Fruit fly (Drosophila melanogaster) whole organism, embryonic: ENCODE data around the gene Ssu72.

Source experiments
- Atf6 ChIP-seq: fragments of 200-800 bp; sonication (Bioruptor generic); IDR thresholded peaks from 2 replicates; pipeline ENCODE4 v1.3.6; 2022; ENCODE audit warnings: missing biosample characterization, missing genetic modification characterization
- CG11093 ChIP-seq: fragments of 200-800 bp; sonication (Bioruptor generic); IDR thresholded peaks from 3 replicates; pipeline ENCODE4 v1.3.6; 2022; ENCODE audit warnings: missing biosample characterization, missing genetic modification characterization
- CG12659 ChIP-seq: fragments of 200-800 bp; sonication (Bioruptor generic); optimal IDR thresholded peaks from 3 replicates; lab custom pipeline; 2017; ENCODE audit warnings: mild to moderate bottlenecking, missing biosample characterization, missing genetic modification reagents, missing genetic modification characterization
- CG13624 ChIP-seq: fragments of 200-800 bp; sonication (Bioruptor generic); optimal IDR thresholded peaks from 2 replicates; lab custom pipeline; 2016; ENCODE audit warnings: missing biosample characterization, missing genetic modification characterization
- CG14050 ChIP-seq: fragments of 200-800 bp; sonication (Bioruptor generic); IDR thresholded peaks from 3 replicates; pipeline ENCODE4 v1.3.6; 2022; ENCODE audit warnings: missing biosample characterization, missing genetic modification characterization
- CG14441 ChIP-seq: fragments of 200-800 bp; sonication (Bioruptor generic); IDR thresholded peaks from 2 replicates; pipeline ENCODE4 v1.3.6; 2022; ENCODE audit warnings: missing biosample characterization, missing genetic modification characterization
- CG1603 ChIP-seq: fragments of 200-800 bp; sonication (Bioruptor generic); optimal IDR thresholded peaks from 2 replicates; lab custom pipeline; 2019; ENCODE audit warnings: missing biosample characterization, mild to moderate bottlenecking, missing genetic modification characterization, moderate library complexity
- CG17361 ChIP-seq: fragments of 200-800 bp; sonication (Bioruptor generic); IDR thresholded peaks from 3 replicates; pipeline ENCODE4 v1.3.6; 2022; ENCODE audit warnings: missing biosample characterization, missing genetic modification characterization
- CG18011 ChIP-seq: fragments of 200-800 bp; sonication (Bioruptor generic); optimal IDR thresholded peaks from 2 replicates; lab custom pipeline; 2017; ENCODE audit warnings: missing biosample characterization, missing genetic modification characterization, mild to moderate bottlenecking, moderate library complexity, missing genotype
- CG1832 ChIP-seq: fragments of 200-800 bp; sonication (Bioruptor generic); optimal IDR thresholded peaks from 2 replicates; lab custom pipeline; 2017; ENCODE audit warnings: missing biosample characterization, mild to moderate bottlenecking, missing genetic modification characterization, inconsistent platforms
- CG2120 ChIP-seq: fragments of 200-800 bp; sonication (Bioruptor generic); optimal IDR thresholded peaks from 3 replicates; lab custom pipeline; 2016; ENCODE audit warnings: missing biosample characterization, missing genetic modification characterization
- CG2199 ChIP-seq: fragments of 200-800 bp; sonication (Bioruptor generic); IDR thresholded peaks from 3 replicates; pipeline ENCODE4 v1.3.6; 2022; ENCODE audit warnings: missing biosample characterization, missing genetic modification characterization
- CG2712 ChIP-seq: fragments of 200-800 bp; optimal IDR thresholded peaks from 3 replicates; lab custom pipeline; 2019; ENCODE audit warnings: missing biosample characterization, mild to moderate bottlenecking, missing genetic modification characterization, moderate library complexity
- CG32767 ChIP-seq: fragments of 200-800 bp; sonication (Bioruptor generic); IDR thresholded peaks from 2 replicates; pipeline ENCODE4 v1.3.6; 2022; ENCODE audit warnings: missing biosample characterization, missing genetic modification characterization
- CG34224 ChIP-seq: fragments of 200-800 bp; sonication (Bioruptor generic); IDR thresholded peaks from 3 replicates; pipeline ENCODE4 v1.3.6; 2022; ENCODE audit warnings: missing biosample characterization, missing genetic modification characterization; ENCODE audit not compliant: partially characterized antibody
- CG34422 ChIP-seq: fragments of 200-800 bp; sonication (Bioruptor generic); IDR thresholded peaks from 3 replicates; pipeline ENCODE4 v1.3.6; 2022; ENCODE audit warnings: missing biosample characterization, missing genetic modification characterization
- CG4282 ChIP-seq: fragments of 200-800 bp; sonication (Bioruptor generic); optimal IDR thresholded peaks from 2 replicates; lab custom pipeline; 2016; ENCODE audit warnings: missing biosample characterization, missing genetic modification characterization
- CG4424 ChIP-seq: fragments of 200-800 bp; sonication (Bioruptor generic); optimal IDR thresholded peaks from 3 replicates; lab custom pipeline; 2016; ENCODE audit warnings: missing biosample characterization, missing genetic modification characterization
- CG6654 ChIP-seq: fragments of 200-800 bp; sonication (Bioruptor generic); optimal IDR thresholded peaks from 2 replicates; lab custom pipeline; 2017; ENCODE audit warnings: missing biosample characterization, mild to moderate bottlenecking, missing genetic modification characterization
- CG8290 ChIP-seq, 3 experiments: fragments of 200-800 bp; sonication (Bioruptor generic); optimal IDR thresholded peaks; 2 replicates each; lab custom pipeline; 2016 to 2019; ENCODE audit warnings: missing biosample characterization in 3 of 3, missing genetic modification characterization in 3 of 3, mild to moderate bottlenecking in 2 of 3, moderate library complexity in 1 of 3
- CG8359 ChIP-seq: fragments of 200-800 bp; sonication (Bioruptor generic); optimal IDR thresholded peaks from 2 replicates; lab custom pipeline; 2017; ENCODE audit warnings: missing biosample characterization, mild to moderate bottlenecking, missing genetic modification characterization, borderline replicate concordance
- CG8924 ChIP-seq: fragments of 200-800 bp; optimal IDR thresholded peaks from 3 replicates; lab custom pipeline; 2019; ENCODE audit warnings: missing biosample characterization, mild to moderate bottlenecking, missing genetic modification characterization, moderate library complexity
- CG9215 ChIP-seq: fragments of 200-800 bp; sonication (Bioruptor generic); IDR thresholded peaks from 2 replicates; pipeline ENCODE4 v1.3.6; 2022; ENCODE audit warnings: missing biosample characterization, missing genetic modification characterization
- CkIIα-i1 ChIP-seq: fragments of 200-800 bp; sonication (Bioruptor generic); IDR thresholded peaks from 2 replicates; pipeline ENCODE4 v1.3.6; 2022; ENCODE audit warnings: missing biosample characterization, missing genetic modification characterization
- Dbx ChIP-seq: fragments of 200-800 bp; sonication (Bioruptor generic); IDR thresholded peaks from 3 replicates; pipeline ENCODE4 v1.3.6; 2022; ENCODE audit warnings: missing biosample characterization, missing genetic modification characterization
- GATAe ChIP-seq: fragments of 200-800 bp; sonication (Bioruptor generic); conservative IDR thresholded peaks from 2 replicates; pipeline ENCODE4 v1.3.6; 2022; ENCODE audit warnings: missing biosample characterization, missing genetic modification characterization
- H2.0 ChIP-seq: fragments of 200-800 bp; sonication (Bioruptor generic); IDR thresholded peaks from 2 replicates; pipeline ENCODE4 v1.3.6; 2022; ENCODE audit warnings: missing biosample characterization, missing genetic modification characterization
- Nf-YC ChIP-seq: fragments of 200-800 bp; optimal IDR thresholded peaks from 3 replicates; lab custom pipeline; 2019; ENCODE audit warnings: missing biosample characterization, mild to moderate bottlenecking, missing genetic modification characterization, moderate library complexity
- Pdp1 ChIP-seq, 2 experiments: fragments of 200-800 bp; sonication (Bioruptor generic); optimal IDR thresholded peaks; 3 replicates each; lab custom pipeline; 2016; ENCODE audit warnings: missing biosample characterization in 2 of 2, missing genetic modification characterization in 2 of 2, mild to moderate bottlenecking in 1 of 2, moderate library complexity in 1 of 2
- Sox102F ChIP-seq: fragments of 200-800 bp; sonication (Bioruptor generic); optimal IDR thresholded peaks from 2 replicates; lab custom pipeline; 2018; ENCODE audit warnings: missing biosample characterization, mild to moderate bottlenecking, missing genetic modification characterization, moderate library complexity
- Vsx1 ChIP-seq: fragments of 200-800 bp; sonication (Bioruptor generic); optimal IDR thresholded peaks from 2 replicates; lab custom pipeline; 2017; ENCODE audit warnings: missing biosample characterization, mild to moderate bottlenecking, missing genetic modification characterization, missing genetic modification reagents
- ac ChIP-seq: fragments of 200-800 bp; sonication (Bioruptor generic); optimal IDR thresholded peaks from 3 replicates; lab custom pipeline; 2017; ENCODE audit warnings: missing biosample characterization, mild to moderate bottlenecking, missing genetic modification characterization
- ato ChIP-seq: fragments of 200-800 bp; sonication (Bioruptor generic); IDR thresholded peaks from 2 replicates; pipeline ENCODE4 v1.3.6; 2022; ENCODE audit warnings: missing biosample characterization, missing genetic modification characterization; ENCODE audit not compliant: partially characterized antibody
- bab2 ChIP-seq: fragments of 200-800 bp; sonication (Bioruptor generic); optimal IDR thresholded peaks from 2 replicates; lab custom pipeline; 2016; ENCODE audit warnings: missing biosample characterization, missing genetic modification characterization
- caup ChIP-seq: fragments of 200-800 bp; sonication (Bioruptor generic); optimal IDR thresholded peaks from 3 replicates; lab custom pipeline; 2017; ENCODE audit warnings: missing biosample characterization, mild to moderate bottlenecking, missing genetic modification characterization, moderate library complexity; ENCODE audit not compliant: severe bottlenecking
- da ChIP-seq: fragments of 200-800 bp; sonication (Bioruptor generic); optimal IDR thresholded peaks from 2 replicates; lab custom pipeline; 2016; ENCODE audit warnings: missing biosample characterization, missing genetic modification characterization
- disco-r ChIP-seq: fragments of 200-800 bp; sonication (Bioruptor generic); optimal IDR thresholded peaks from 2 replicates; lab custom pipeline; 2016; ENCODE audit warnings: missing biosample characterization, missing genetic modification characterization
- dpn ChIP-seq, 2 experiments: fragments of 200-800 bp; sonication (Bioruptor generic); optimal IDR thresholded peaks; 3 replicates each; lab custom pipeline; 2016; ENCODE audit warnings: missing biosample characterization in 2 of 2, missing genetic modification characterization in 2 of 2
- ham ChIP-seq: fragments of 200-800 bp; sonication (Bioruptor generic); IDR thresholded peaks from 2 replicates; pipeline ENCODE4 v1.3.6; 2022; ENCODE audit warnings: missing biosample characterization, missing genetic modification characterization
- jing ChIP-seq: fragments of 200-800 bp; sonication (Bioruptor generic); optimal IDR thresholded peaks from 2 replicates; lab custom pipeline; 2018; ENCODE audit warnings: missing biosample characterization, mild to moderate bottlenecking, missing genetic modification characterization
- jumu ChIP-seq: fragments of 200-800 bp; sonication (Bioruptor generic); optimal IDR thresholded peaks from 3 replicates; lab custom pipeline; 2016; ENCODE audit warnings: missing biosample characterization, missing genetic modification characterization
- lilli ChIP-seq: fragments of 200-800 bp; sonication (Bioruptor generic); optimal IDR thresholded peaks from 3 replicates; lab custom pipeline; 2016; ENCODE audit warnings: missing biosample characterization, missing genetic modification characterization
- mirr ChIP-seq: fragments of 200-800 bp; sonication (Bioruptor generic); optimal IDR thresholded peaks from 3 replicates; lab custom pipeline; 2018; ENCODE audit warnings: missing biosample characterization, mild to moderate bottlenecking, missing genetic modification characterization
- sim ChIP-seq: fragments of 200-800 bp; sonication (Bioruptor generic); IDR thresholded peaks from 2 replicates; pipeline ENCODE4 v1.3.6; 2022; ENCODE audit warnings: missing biosample characterization, missing genetic modification characterization
- sima ChIP-seq: fragments of 200-800 bp; sonication (Bioruptor generic); optimal IDR thresholded peaks from 2 replicates; lab custom pipeline; 2016; ENCODE audit warnings: missing biosample characterization, missing genetic modification characterization
- sug ChIP-seq: fragments of 200-800 bp; optimal IDR thresholded peaks from 2 replicates; lab custom pipeline; 2019; ENCODE audit warnings: missing biosample characterization, mild to moderate bottlenecking, missing genetic modification characterization, moderate library complexity
- tgo ChIP-seq: fragments of 200-800 bp; sonication (Bioruptor generic); IDR thresholded peaks from 3 replicates; pipeline ENCODE4 v1.3.6; 2022; ENCODE audit warnings: missing biosample characterization, missing genetic modification characterization
- tin ChIP-seq: fragments of 200-800 bp; sonication (Bioruptor generic); optimal IDR thresholded peaks from 3 replicates; lab custom pipeline; 2016; ENCODE audit warnings: missing biosample characterization, missing genetic modification characterization
- toy ChIP-seq: fragments of 200-800 bp; sonication (Bioruptor generic); IDR thresholded peaks from 2 replicates; pipeline ENCODE4 v1.3.6; 2022; ENCODE audit warnings: missing biosample characterization, missing genetic modification characterization
- vfl ChIP-seq: fragments of 200-800 bp; sonication (Bioruptor generic); optimal IDR thresholded peaks from 2 replicates; lab custom pipeline; 2016; ENCODE audit warnings: missing biosample characterization, missing genetic modification characterization

The Ssu72 gene

dm6 chrX:19651757-19652419, 12.5 kb upstream of the Ssu72 start, which contains the start of the genes Ranbp21 and Elys (continued):
- TF ChIP-seq CG8359 (GFP tag; lab: Kevin White, UChicago) (no peak), CG18011 (GFP tag; lab: Kevin White, UChicago) (no peak), CkIIα-i1 (GFP tag; lab: Robert Waterston, UW) (no peak), Vsx1 (GFP tag; lab: Kevin White, UChicago) (no peak), jing (no peak), CG4424 (GFP tag; lab: Kevin White, UChicago) (no peak), CG1603 (tag; lab: Kevin White, UChicago) (no peak), GATAe (GFP tag; lab: Robert Waterston, UW) (no peak), Nf-YC (tag; lab: Kevin White, UChicago) (no peak), CG32767 (GFP tag; lab: Robert Waterston, UW) (no peak), CG12659 (GFP tag; lab: Kevin White, UChicago) (peak; percentile 69), CG14441 (GFP tag; lab: Robert Waterston, UW) (peak; percentile 55; the same call in 1 of the 2 replicates), Atf6 (GFP tag; lab: Robert Waterston, UW) (no peak), vfl (GFP tag; lab: Kevin White, UChicago) (peak; percentile 26), mirr (GFP tag; lab: Kevin White, UChicago) (no peak), CG34422 (GFP tag; lab: Robert Waterston, UW) (peak; percentile 63), Dbx (peak; percentile 72), sim (GFP tag; lab: Robert Waterston, UW) (no peak), jumu (GFP tag; lab: Kevin White, UChicago) (peak; percentile 78), CG14050 (no peak), sug (tag; lab: Kevin White, UChicago) (no peak), ham (GFP tag; lab: Robert Waterston, UW) (no peak), CG13624 (GFP tag; lab: Kevin White, UChicago) (peak; percentile 59), CG2120 (GFP tag; lab: Kevin White, UChicago) (peak; percentile 73), CG17361 (GFP tag; lab: Robert Waterston, UW) (no peak; the same call in 2 of the 3 replicates), CG8290 (GFP tag; optimal IDR thresholded peaks at IDR 0.05; lab: Kevin White, UChicago) (no peak), CG8290 (tag; optimal IDR thresholded peaks at IDR 0.05; lab: Kevin White, UChicago) (peak in 1 of 2 experiments; percentile 27), CG8924 (tag; lab: Kevin White, UChicago) (peak; percentile 21), Pdp1 (GFP tag; optimal IDR thresholded peaks at IDR 0.05; lab: Kevin White, UChicago) (peak; percentile 44 to 61), toy (no peak), CG9215 (GFP tag; lab: Robert Waterston, UW) (peak; percentile 62), caup (GFP tag; lab: Kevin White, UChicago) (no peak), da (GFP tag; lab: Kevin White, UChicago) (peak; percentile 24), CG2199 (no peak), ac (no peak), disco-r (peak; percentile 12), dpn (GFP tag; optimal IDR thresholded peaks at IDR 0.05; lab: Kevin White, UChicago) (peak; percentile 69 to 70), CG4282 (no peak), lilli (GFP tag; lab: Kevin White, UChicago) (peak; percentile 69), CG6654 (GFP tag; lab: Kevin White, UChicago) (peak; percentile 7), Sox102F (GFP tag; lab: Kevin White, UChicago) (no peak), bab2 (peak; percentile 68), CG11093 (GFP tag; lab: Robert Waterston, UW) (peak; percentile 51; the same call in 2 of the 3 replicates), CG34224 (GFP tag; lab: Robert Waterston, UW) (no peak; the same call in 2 of the 3 replicates), H2.0 (GFP tag; lab: Robert Waterston, UW) (peak; percentile 52), sima (no peak), CG2712 (tag; lab: Kevin White, UChicago) (no peak), ato (GFP tag; lab: Robert Waterston, UW) (no peak), CG1832 (GFP tag; lab: Kevin White, UChicago) (no peak), tin (GFP tag; lab: Kevin White, UChicago) (peak; percentile 48), tgo (GFP tag; lab: Robert Waterston, UW) (peak; percentile 44; the same call in 1 of the 3 replicates)
